Worm (Caenorhabditis elegans): ENCODE measurements around the gene ddx-35.

The ddx-35 gene

ce11 chrIII:1601464-1602169 lies 47.4 kb upstream of the ddx-35 start:
- TF ChIP-seq lin-39 (tag; optimal IDR thresholded peaks at IDR 0.05) (peak; percentile 23), mml-1 (tag; optimal IDR thresholded peaks at IDR 0.05) (no peak), aly-2 (tag; optimal IDR thresholded peaks at IDR 0.05) (no peak), ztf-11 (tag; optimal IDR thresholded peaks at IDR 0.05) (no peak), lsy-12 (tag; optimal IDR thresholded peaks at IDR 0.05) (peak; percentile 58), pha-4 (tag; optimal IDR thresholded peaks at IDR 0.05) (peak; percentile 22), tbx-2 (tag; optimal IDR thresholded peaks at IDR 0.05) (peak; percentile 19), nhr-43 (tag; optimal IDR thresholded peaks at IDR 0.05; ENCODE audit: poor library complexity, severe bottlenecking) (peak; percentile 68), nhr-25 (tag; optimal IDR thresholded peaks at IDR 0.05) (peak; percentile 5), elt-2 (tag; optimal IDR thresholded peaks at IDR 0.05) (peak; percentile 17)

ce11 chrIII:1600670-1601194 lies 46.5 kb upstream of the ddx-35 start, which contains the start of gene sms-3:
Gene sms-3 (minus strand): TSS chrIII:1601144.
- no peak for TF ChIP-seq ama-1 (optimal IDR thresholded peaks at IDR 0.05)
- TF ChIP-seq hmg-11 (tag; optimal IDR thresholded peaks at IDR 0.05), result peak; percentile 23
- no peak for TF ChIP-seq elt-2 (tag; optimal IDR thresholded peaks at IDR 0.05)
- peak; percentile 8 for TF ChIP-seq nhr-23 (tag; optimal IDR thresholded peaks at IDR 0.05)
- peak; percentile 18 for TF ChIP-seq tbx-2 (tag; optimal IDR thresholded peaks at IDR 0.05)
- no peak for TF ChIP-seq unc-39 (tag; optimal IDR thresholded peaks at IDR 0.05)
- no peak for TF ChIP-seq ztf-4 (tag; optimal IDR thresholded peaks at IDR 0.05)
- TF ChIP-seq lin-15B (tag; optimal IDR thresholded peaks at IDR 0.05), result no peak
- no peak for TF ChIP-seq mdl-1 (tag; optimal IDR thresholded peaks at IDR 0.05)
- TF ChIP-seq jun-1 (tag; optimal IDR thresholded peaks at IDR 0.05), result no peak
- TF ChIP-seq snpc-4 (tag; optimal IDR thresholded peaks at IDR 0.05), result no peak
- TF ChIP-seq eor-1 (tag; optimal IDR thresholded peaks at IDR 0.05), result peak in 1 of 2 experiments; percentile 16
- TF ChIP-seq nhr-43 (tag; optimal IDR thresholded peaks at IDR 0.05; ENCODE audit: poor library complexity, severe bottlenecking), result peak; percentile 33
- TF ChIP-seq lsy-12 (tag; optimal IDR thresholded peaks at IDR 0.05), result no peak
- TF ChIP-seq ceh-82 (tag; optimal IDR thresholded peaks at IDR 0.05), result no peak

- TF ChIP-seq daf-12 (tag; optimal IDR thresholded peaks at IDR 0.05) (no peak), nhr-77 (tag; optimal IDR thresholded peaks at IDR 0.05) (no peak), skn-1 (tag; optimal IDR thresholded peaks at IDR 0.05) (no peak), egl-27 (tag; optimal IDR thresholded peaks at IDR 0.05) (no peak), eor-1 (tag; optimal IDR thresholded peaks at IDR 0.05) (no peak), unc-62 (GFP tag; optimal IDR thresholded peaks at IDR 0.05) (no peak), lin-15B (tag; optimal IDR thresholded peaks at IDR 0.05) (peak; percentile 47), tbx-2 (tag; optimal IDR thresholded peaks at IDR 0.05) (no peak)
Measured at ce11 chrIII:1598927-1599326, 44.7 kb upstream of the ddx-35 start.

- TF ChIP-seq nfya-1 (tag; optimal IDR thresholded peaks at IDR 0.05; ENCODE audit: insufficient read depth) (peak; percentile 75), egl-5 (tag; optimal IDR thresholded peaks at IDR 0.05) (peak; percentile 18), nhr-67 (tag; optimal IDR thresholded peaks at IDR 0.05) (no peak), hmg-11 (tag; optimal IDR thresholded peaks at IDR 0.05) (peak; percentile 90), lin-39 (tag; optimal IDR thresholded peaks at IDR 0.05) (peak; percentile 44), lin-15B (tag; optimal IDR thresholded peaks at IDR 0.05) (peak; percentile 34)
Measured at ce11 chrIII:1591681-1592080, 37.4 kb upstream of the ddx-35 start.

ce11 chrIII:1584216-1584715 lies 30.0 kb upstream of the ddx-35 start:
- TF ChIP-seq elt-1 (tag; optimal IDR thresholded peaks at IDR 0.05), result no peak
- no peak for TF ChIP-seq lin-39 (tag; optimal IDR thresholded peaks at IDR 0.05)
- TF ChIP-seq daf-12 (tag; optimal IDR thresholded peaks at IDR 0.05), result no peak
- TF ChIP-seq nhr-237 (tag; optimal IDR thresholded peaks at IDR 0.05), result no peak
- peak; percentile 96 for TF ChIP-seq ceh-28 (tag; optimal IDR thresholded peaks at IDR 0.05)
- no peak for TF ChIP-seq fkh-10 (GFP tag; optimal IDR thresholded peaks at IDR 0.05)
- TF ChIP-seq lin-15B (tag; optimal IDR thresholded peaks at IDR 0.05), result no peak
- TF ChIP-seq ceh-16 (tag; optimal IDR thresholded peaks at IDR 0.05), result no peak
- TF ChIP-seq nhr-23 (tag; optimal IDR thresholded peaks at IDR 0.05), result no peak

All from whole organism, L3 larva.